Worm (Caenorhabditis elegans) whole organism, L3 larva: ENCODE data around the gene W03C9.8.

Source experiments
- nfya-1 ChIP-seq: sonication (generic microtip); optimal IDR thresholded peaks from 2 replicates; lab custom pipeline; 2017; ENCODE audit warnings: missing genetic modification characterization, mild to moderate bottlenecking, missing compliant biosample characterization, antibody characterized with exemption, moderate library complexity; ENCODE audit not compliant: insufficient read depth
- nhr-11 ChIP-seq: fragments of 150-350 bp; optimal IDR thresholded peaks from 2 replicates; lab custom pipeline; 2014; ENCODE audit warnings: missing biosample characterization, missing genetic modification characterization
- nhr-76 ChIP-seq: fragments of 150-350 bp; sonication (generic microtip); optimal IDR thresholded peaks from 5 replicates; lab custom pipeline; 2014; ENCODE audit warnings: missing biosample characterization, missing genetic modification characterization
- nhr-77 ChIP-seq: fragments of 150-350 bp; optimal IDR thresholded peaks from 2 replicates; lab custom pipeline; 2014; ENCODE audit warnings: missing biosample characterization, missing genetic modification characterization
- zag-1 ChIP-seq: fragments of 150-350 bp; optimal IDR thresholded peaks from 2 replicates; lab custom pipeline; 2014; ENCODE audit warnings: missing biosample characterization, missing genetic modification characterization
- ztf-11 ChIP-seq: fragments of 150-350 bp; optimal IDR thresholded peaks from 2 replicates; lab custom pipeline; 2014; ENCODE audit warnings: missing biosample characterization, missing genetic modification characterization

ce11 chrII:11960596-11961217 lies 12.1 kb downstream of the W03C9.8 start:
- TF ChIP-seq nhr-77 (tag; lab: Kevin White, UChicago) (no peak), zag-1 (tag; lab: Kevin White, UChicago) (no peak), ztf-11 (no peak), nhr-76 (tag; lab: Kevin White, UChicago) (peak; percentile 15), nhr-11 (tag; lab: Kevin White, UChicago) (no peak), nfya-1 (tag; lab: Kevin White, UChicago) (peak; percentile 62)
